Worm (Caenorhabditis elegans): ENCODE data around the gene F54D10.9.
"Not testable (repeated sequence)": the region's sequence is repeated elsewhere in the genome, so short reads cannot be mapped to it uniquely, and the experiment has no call there.

The F54D10.9 gene

DNA sequence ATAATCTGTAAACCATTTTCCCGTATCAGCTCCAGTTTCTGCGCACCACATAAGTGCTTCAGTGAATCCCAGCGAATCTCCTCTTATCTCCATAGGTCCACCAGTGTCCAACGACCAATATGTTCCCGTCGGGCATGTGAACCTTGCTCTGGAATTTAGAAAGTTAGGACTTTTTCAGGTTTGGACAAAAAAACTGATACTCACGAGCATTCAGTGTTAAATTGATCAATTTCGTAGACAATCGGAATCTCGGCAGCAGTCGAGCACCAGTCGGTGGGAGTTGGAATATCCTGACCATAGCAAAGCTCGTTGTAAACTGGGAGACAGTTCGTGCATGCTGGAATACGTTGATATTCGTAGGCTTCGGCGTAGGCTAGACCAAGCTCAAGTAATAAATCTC is 2.7 kb downstream of the F54D10.9 start:
- TF ChIP-seq him-1 (tag; optimal IDR thresholded peaks at IDR 0.05) (no peak), W03F9.2 (tag; optimal IDR thresholded peaks at IDR 0.05) (no peak), dao-5 (tag; optimal IDR thresholded peaks at IDR 0.05) (no peak)

ce11 chrII:3827801-3828200 is 4.5 kb downstream of the F54D10.9 start, which contains the start of gene F54D10.8:
Gene F54D10.8 (minus strand): TSS chrII:3827901.
- no peak for TF ChIP-seq him-1 (tag; optimal IDR thresholded peaks at IDR 0.05)
- no peak for TF ChIP-seq dao-5 (tag; optimal IDR thresholded peaks at IDR 0.05)
- no peak for TF ChIP-seq W03F9.2 (tag; optimal IDR thresholded peaks at IDR 0.05)

ce11 chrII:3823855-3824254 is 8.4 kb downstream of the F54D10.9 start, which contains the start of gene skr-15:
Gene skr-15 (plus strand): TSS chrII:3824155.
- no peak for TF ChIP-seq dao-5 (tag; optimal IDR thresholded peaks at IDR 0.05)
- no peak for TF ChIP-seq W03F9.2 (tag; optimal IDR thresholded peaks at IDR 0.05)
- no peak for TF ChIP-seq him-1 (tag; optimal IDR thresholded peaks at IDR 0.05)

DNA sequence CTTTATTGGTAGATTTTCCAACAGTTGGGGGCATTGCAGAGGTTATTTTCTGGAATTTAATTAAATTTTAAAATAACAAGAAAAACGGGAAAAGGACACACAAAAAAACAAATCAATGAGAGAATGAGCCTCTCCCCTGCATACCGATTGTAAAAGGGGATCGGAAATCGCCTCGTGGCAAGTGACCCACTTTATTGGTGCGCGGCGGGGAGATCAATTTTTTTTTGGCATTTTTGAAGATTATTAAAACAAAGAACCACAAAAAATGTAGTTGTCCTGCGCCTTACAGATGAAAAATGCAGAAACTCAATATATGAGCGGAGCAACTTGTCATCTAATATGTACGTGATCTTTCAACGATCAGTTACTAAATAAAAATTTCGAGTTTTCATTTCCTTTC is 11.0 kb downstream of the F54D10.9 start, which contains the start of gene F54D10.7:
TSS of gene F54D10.7 (minus strand) at position 49 of the 400 bp plus-strand sequence.
- TF ChIP-seq W03F9.2 (tag; optimal IDR thresholded peaks at IDR 0.05) = no peak
- no peak for TF ChIP-seq dao-5 (tag; optimal IDR thresholded peaks at IDR 0.05)
- no peak for TF ChIP-seq him-1 (tag; optimal IDR thresholded peaks at IDR 0.05)

DNA sequence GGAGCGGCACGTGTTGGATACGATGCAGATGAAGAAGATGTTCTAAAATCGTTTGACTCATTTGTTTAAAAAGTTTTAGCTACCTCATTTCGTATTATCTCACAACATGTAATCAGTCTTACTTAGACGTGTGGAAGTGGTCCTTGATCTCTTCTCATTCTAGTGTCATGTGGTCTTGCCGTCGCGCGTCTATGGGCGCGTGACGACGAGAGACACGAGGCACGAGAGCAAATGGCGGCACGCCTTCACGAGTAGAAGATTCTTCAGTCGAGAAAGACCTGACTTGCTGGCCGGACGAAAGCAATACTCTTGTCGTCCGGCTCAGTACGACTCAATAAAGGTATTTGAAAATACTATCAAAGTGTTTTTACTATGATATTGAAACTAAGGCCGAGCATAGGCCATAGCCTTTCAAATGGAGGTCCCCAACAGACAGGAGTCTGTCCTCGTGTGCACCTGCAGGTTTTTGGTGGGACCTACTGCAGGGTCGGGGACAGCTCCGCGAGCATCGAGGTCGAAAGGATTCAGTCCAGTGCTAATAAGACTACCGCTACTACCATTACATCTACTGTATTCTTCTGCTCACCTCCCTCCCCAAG is 15.9 kb downstream of the F54D10.9 start, which contains the start of gene fbxa-24:
TSS of gene fbxa-24 (plus strand) at position 276 of the 599 bp plus-strand sequence.
- TF ChIP-seq dao-5, W03F9.2, him-1 (tag; optimal IDR thresholded peaks at IDR 0.05): not testable (repeated sequence)

ce11 chrII:3815445-3816208 is 16.7 kb downstream of the F54D10.9 start:
- TF ChIP-seq dao-5 (tag; optimal IDR thresholded peaks at IDR 0.05) (no peak), W03F9.2 (tag; optimal IDR thresholded peaks at IDR 0.05) (no peak), him-1 (tag; optimal IDR thresholded peaks at IDR 0.05) (no peak)

DNA sequence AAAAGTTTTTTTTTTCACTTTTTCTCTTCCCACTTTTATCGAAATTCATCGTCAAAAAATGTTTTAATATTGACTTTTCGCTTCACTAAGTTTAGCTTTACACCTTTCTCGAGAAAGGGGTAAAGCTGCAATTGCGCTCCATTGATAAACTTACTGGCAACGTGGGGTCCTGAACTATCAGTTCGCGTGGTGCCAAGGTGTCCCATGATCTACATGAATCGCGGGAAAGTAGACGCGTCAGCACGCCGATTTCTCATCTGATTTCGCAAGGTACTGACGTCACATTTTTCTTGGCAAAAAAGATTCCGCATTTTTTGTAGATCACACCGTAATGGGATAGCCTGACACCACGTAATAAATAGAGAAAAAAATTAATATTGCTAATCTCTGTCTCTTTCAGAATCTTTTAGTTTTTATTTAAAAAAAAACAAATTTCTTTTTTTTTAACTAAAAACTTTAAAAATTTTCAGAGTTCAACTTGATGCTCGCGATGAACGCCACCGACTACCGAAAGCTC is 20.4 kb downstream of the F54D10.9 start, which contains the start of gene lido-15:
TSS of gene lido-15 (plus strand) at position 467 of the 517 bp plus-strand sequence.
- TF ChIP-seq dao-5 (tag; optimal IDR thresholded peaks at IDR 0.05) (no peak), him-1 (tag; optimal IDR thresholded peaks at IDR 0.05) (no peak), W03F9.2 (tag; optimal IDR thresholded peaks at IDR 0.05) (no peak)

DNA sequence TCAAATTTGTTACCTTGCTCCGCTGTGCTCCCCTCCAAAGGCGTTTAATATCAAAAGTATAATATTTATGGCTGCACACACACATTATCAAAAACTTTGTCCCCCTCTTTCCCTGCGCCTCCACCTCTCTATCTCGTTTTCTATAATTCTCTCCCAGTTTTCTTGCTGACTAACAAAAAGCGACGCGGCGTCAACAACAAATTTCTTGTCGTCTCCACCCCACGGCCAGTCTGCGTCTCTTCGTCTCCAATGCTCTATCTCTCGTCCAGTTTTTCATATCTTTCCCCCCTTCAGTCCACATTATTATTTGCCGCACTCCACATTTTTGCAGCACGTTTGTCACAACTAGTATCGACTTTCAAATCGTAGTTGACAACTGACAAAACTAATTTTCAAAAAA is 21.7 kb downstream of the F54D10.9 start:
- TF ChIP-seq dao-5 (tag; optimal IDR thresholded peaks at IDR 0.05) (no peak), W03F9.2 (tag; optimal IDR thresholded peaks at IDR 0.05) (no peak), him-1 (tag; optimal IDR thresholded peaks at IDR 0.05) (no peak)

- no peak for TF ChIP-seq dao-5 (tag; optimal IDR thresholded peaks at IDR 0.05)
- TF ChIP-seq him-1 (tag; optimal IDR thresholded peaks at IDR 0.05) = no peak
- TF ChIP-seq W03F9.2 (tag; optimal IDR thresholded peaks at IDR 0.05) = no peak
Observed at ce11 chrII:3808643-3809042, 23.6 kb downstream of the F54D10.9 start.

- TF ChIP-seq dao-5 (tag; optimal IDR thresholded peaks at IDR 0.05) (no peak), W03F9.2 (tag; optimal IDR thresholded peaks at IDR 0.05) (peak; percentile 83)
Observed at ce11 chrII:3808104-3808503, 24.2 kb downstream of the F54D10.9 start, which contains the start of gene F54D10.5. Gene F54D10.5 (minus strand): TSS chrII:3808177.

- TF ChIP-seq dao-5 (tag; optimal IDR thresholded peaks at IDR 0.05) = no peak
Observed at ce11 chrII:3806964-3807363, 25.3 kb downstream of the F54D10.9 start, which contains the start of gene F54D10.4. Gene F54D10.4 (minus strand): TSS chrII:3807064.

DNA sequence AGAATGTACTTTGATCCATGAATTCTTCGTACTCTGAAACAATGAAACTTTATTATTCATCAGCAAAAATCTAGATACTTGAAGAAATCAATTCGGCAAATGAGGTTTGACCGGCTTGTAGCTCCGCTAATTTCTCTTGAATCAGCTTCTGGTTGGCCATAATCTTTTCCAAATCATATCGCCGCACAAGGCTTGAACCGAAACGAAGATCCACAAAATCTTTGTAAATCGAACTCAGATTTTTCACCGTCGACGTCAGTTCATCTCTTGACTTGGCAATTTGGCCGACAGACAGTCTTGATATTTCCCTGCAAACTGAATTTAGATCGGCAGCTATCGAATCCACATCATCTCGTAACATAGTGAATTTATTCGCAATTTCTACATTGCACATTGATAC is 26.8 kb downstream of the F54D10.9 start:
- TF ChIP-seq dao-5 (tag; optimal IDR thresholded peaks at IDR 0.05) (no peak), him-1 (tag; optimal IDR thresholded peaks at IDR 0.05) (no peak), W03F9.2 (tag; optimal IDR thresholded peaks at IDR 0.05) (no peak)

- TF ChIP-seq W03F9.2 (tag; optimal IDR thresholded peaks at IDR 0.05) (no peak), him-1 (tag; optimal IDR thresholded peaks at IDR 0.05) (no peak), dao-5 (tag; optimal IDR thresholded peaks at IDR 0.05) (no peak)
Observed at ce11 chrII:3803219-3803618, 29.1 kb downstream of the F54D10.9 start, which contains the start of gene ins-32. Gene ins-32 (minus strand): TSS chrII:3803319.

- TF ChIP-seq W03F9.2 (tag; optimal IDR thresholded peaks at IDR 0.05) = no peak
- no peak for TF ChIP-seq him-1 (tag; optimal IDR thresholded peaks at IDR 0.05)
- TF ChIP-seq dao-5 (tag; optimal IDR thresholded peaks at IDR 0.05) = no peak
Observed at ce11 chrII:3795323-3795722, 37.0 kb downstream of the F54D10.9 start, which contains the start of gene Y8A9A.2. Gene Y8A9A.2 (plus strand): TSS chrII:3795623.

Measured in whole organism, L4/young adult.